Worm (Caenorhabditis elegans) whole organism, L3 larva: Measurements from ENCODE around the gene C04C3.6.
"Not testable (repeated sequence)": the region's sequence is repeated elsewhere in the genome, so short reads cannot be mapped to it uniquely, and the experiment has no call there.

ENCODE experiments used
- aly-2 ChIP-seq: fragments of 150-350 bp; optimal IDR thresholded peaks from 2 replicates; lab custom pipeline; 2014; ENCODE audit warnings: missing biosample characterization, missing genetic modification characterization
- ceh-82 ChIP-seq: fragments of 150-350 bp; optimal IDR thresholded peaks from 2 replicates; lab custom pipeline; 2014; ENCODE audit warnings: missing biosample characterization, missing genetic modification characterization
- hmg-11 ChIP-seq: sonication (generic microtip); optimal IDR thresholded peaks from 2 replicates; lab custom pipeline; 2016; ENCODE audit warnings: missing genetic modification characterization, missing compliant biosample characterization
- jun-1 ChIP-seq: fragments of 150-350 bp; optimal IDR thresholded peaks from 2 replicates; lab custom pipeline; 2014; ENCODE audit warnings: missing biosample characterization, missing genetic modification reagents, missing genetic modification characterization
- lin-15B ChIP-seq: fragments of 150-350 bp; optimal IDR thresholded peaks from 2 replicates; lab custom pipeline; 2014; ENCODE audit warnings: missing biosample characterization, missing genetic modification characterization
- lin-39 ChIP-seq: fragments of 150-350 bp; optimal IDR thresholded peaks from 2 replicates; lab custom pipeline; 2018; ENCODE audit warnings: missing biosample characterization, missing genetic modification reagents, missing genetic modification characterization
- mdl-1 ChIP-seq: fragments of 150-350 bp; optimal IDR thresholded peaks from 2 replicates; lab custom pipeline; 2014; ENCODE audit warnings: missing biosample characterization, missing genetic modification characterization
- nhr-76 ChIP-seq: fragments of 150-350 bp; sonication (generic microtip); optimal IDR thresholded peaks from 5 replicates; lab custom pipeline; 2014; ENCODE audit warnings: missing biosample characterization, missing genetic modification characterization
- pqm-1 ChIP-seq: fragments of 150-350 bp; optimal IDR thresholded peaks from 2 replicates; lab custom pipeline; 2017; ENCODE audit warnings: missing biosample characterization, missing genetic modification characterization, inconsistent platforms
- snpc-4 ChIP-seq: fragments of 150-350 bp; optimal IDR thresholded peaks from 2 replicates; lab custom pipeline; 2014; ENCODE audit warnings: missing biosample characterization, missing genetic modification characterization
- tbx-2 ChIP-seq: sonication (generic microtip); optimal IDR thresholded peaks from 2 replicates; lab custom pipeline; 2016; ENCODE audit warnings: mild to moderate bottlenecking, missing genetic modification characterization, missing compliant biosample characterization

DNA sequence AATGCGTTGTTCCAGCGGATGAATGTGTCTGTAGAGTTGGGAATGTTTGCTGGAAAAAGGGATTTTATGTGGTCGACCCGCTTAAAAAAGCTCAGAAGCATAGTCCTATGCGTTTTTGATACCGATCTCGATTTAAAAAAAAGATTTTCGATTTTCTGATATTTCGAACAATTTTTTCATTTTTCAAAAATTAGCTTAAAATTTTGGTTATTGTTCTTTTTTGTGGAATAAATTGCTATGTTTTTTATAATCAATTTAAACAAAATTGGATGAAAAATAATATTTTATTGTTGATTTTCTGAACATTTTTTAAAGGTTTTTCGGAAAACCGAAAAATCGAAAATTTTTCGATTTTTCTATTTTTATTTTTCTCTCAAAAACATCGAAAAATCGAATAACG lies 11.0 kb upstream of the C04C3.6 start, which contains the start of gene C04C3.7:
- not testable (repeated sequence) for TF ChIP-seq lin-15B; aly-2; nhr-76; tbx-2 (tag; lab: Kevin White, UChicago); mdl-1 (tag; lab: Kevin White, UChicago); jun-1 (tag; lab: Kevin White, UChicago); hmg-11 (tag; lab: Kevin White, UChicago); ceh-82 (tag; lab: Kevin White, UChicago); snpc-4; lin-39 (tag; lab: Kevin White, UChicago); pqm-1
